Fruit fly (Drosophila melanogaster): ENCODE measurements around the gene Rop.

Gene Rop

DNA sequence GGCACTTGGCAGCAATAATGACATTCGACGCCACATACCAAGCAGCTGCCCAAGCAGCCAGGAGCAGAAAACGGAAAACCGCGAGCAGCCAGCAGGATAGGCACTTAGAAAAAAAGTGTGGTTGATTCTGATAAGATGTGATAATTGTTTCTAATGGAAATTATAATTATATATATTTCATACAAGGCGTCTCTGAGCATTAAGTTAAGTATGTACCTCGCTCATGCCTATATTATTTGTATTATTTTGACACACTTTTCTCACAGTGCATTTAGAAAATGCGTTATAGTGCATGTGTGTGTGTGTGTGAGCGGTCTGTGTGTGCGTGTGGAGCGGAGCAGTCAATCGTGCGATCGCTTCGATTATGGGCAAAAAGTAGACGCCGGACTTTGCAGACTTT lies 19.6 kb upstream of the Rop start (continued):
- no peak for TF ChIP-seq NC2α (GFP tag; optimal IDR thresholded peaks at IDR 0.05)
- no peak for TF ChIP-seq z (GFP tag; IDR thresholded peaks at IDR 0.05)
- TF ChIP-seq CG10543 (GFP tag; optimal IDR thresholded peaks at IDR 0.05): no peak
- TF ChIP-seq fd96Cb (tag; optimal IDR thresholded peaks at IDR 0.05): peak; percentile 19
- TF ChIP-seq Xrp1 (GFP tag; IDR thresholded peaks at IDR 0.05): peak; percentile 76
- no peak for TF ChIP-seq al (GFP tag; IDR thresholded peaks at IDR 0.05)
- no peak for TF ChIP-seq Hand (GFP tag; optimal IDR thresholded peaks at IDR 0.05)
- TF ChIP-seq tll (GFP tag; optimal IDR thresholded peaks at IDR 0.05): no peak
- no peak for TF ChIP-seq Hr78 (GFP tag; optimal IDR thresholded peaks at IDR 0.05)
- no peak for TF ChIP-seq MESR4 (GFP tag; optimal IDR thresholded peaks at IDR 0.05)
- no peak for TF ChIP-seq Hr51 (GFP tag; optimal IDR thresholded peaks at IDR 0.05)
- TF ChIP-seq CG9932 (GFP tag; IDR thresholded peaks at IDR 0.05): no peak
- TF ChIP-seq CG6175 (GFP tag; IDR thresholded peaks at IDR 0.05): no peak
- TF ChIP-seq ind (GFP tag; optimal IDR thresholded peaks at IDR 0.05): no peak
- TF ChIP-seq Stat92E (GFP tag; optimal IDR thresholded peaks at IDR 0.05): no peak
- TF ChIP-seq CG12155 (GFP tag; optimal IDR thresholded peaks at IDR 0.05): no peak
- no peak for TF ChIP-seq pita (GFP tag; optimal IDR thresholded peaks at IDR 0.05)
- TF ChIP-seq CG7372 (GFP tag; IDR thresholded peaks at IDR 0.05): no peak
- no peak for TF ChIP-seq HLH54F (GFP tag; optimal IDR thresholded peaks at IDR 0.05)
- TF ChIP-seq CG2116 (GFP tag; optimal IDR thresholded peaks at IDR 0.05): no peak
- TF ChIP-seq fd3F (GFP tag; optimal IDR thresholded peaks at IDR 0.05): no peak
- no peak for TF ChIP-seq CG1832 (GFP tag; optimal IDR thresholded peaks at IDR 0.05)
- no peak for TF ChIP-seq Meics (GFP tag; optimal IDR thresholded peaks at IDR 0.05)
- TF ChIP-seq ewg (GFP tag; optimal IDR thresholded peaks at IDR 0.05): no peak
- no peak for TF ChIP-seq CG18619 (GFP tag; optimal IDR thresholded peaks at IDR 0.05)
- TF ChIP-seq lab (GFP tag; optimal IDR thresholded peaks at IDR 0.05): no peak
- no peak for TF ChIP-seq ERR (GFP tag; optimal IDR thresholded peaks at IDR 0.05)
- peak; percentile 42 for TF ChIP-seq Elba2 (GFP tag; optimal IDR thresholded peaks at IDR 0.05)
- TF ChIP-seq NFAT (GFP tag; IDR thresholded peaks at IDR 0.05): no peak
- TF ChIP-seq phol (tag; optimal IDR thresholded peaks at IDR 0.05): peak; percentile 44
- peak; percentile 38 for TF ChIP-seq nmo (GFP tag; optimal IDR thresholded peaks at IDR 0.05)
- no peak for TF ChIP-seq luna (GFP tag; optimal IDR thresholded peaks at IDR 0.05)
- TF ChIP-seq CG7839 (tag; optimal IDR thresholded peaks at IDR 0.05): no peak
- TF ChIP-seq PHDP (tag; optimal IDR thresholded peaks at IDR 0.05): no peak
- no peak for TF ChIP-seq CG12236 (GFP tag; optimal IDR thresholded peaks at IDR 0.05)
- TF ChIP-seq CG5245 (GFP tag; optimal IDR thresholded peaks at IDR 0.05): no peak
- TF ChIP-seq caup (GFP tag; optimal IDR thresholded peaks at IDR 0.05; ENCODE audit: severe bottlenecking): no peak
- TF ChIP-seq HmgD (GFP tag; optimal IDR thresholded peaks at IDR 0.05): no peak
- TF ChIP-seq B-H1 (GFP tag; IDR thresholded peaks at IDR 0.05): no peak
- TF ChIP-seq dm (GFP tag; optimal IDR thresholded peaks at IDR 0.05): no peak
- no peak for TF ChIP-seq fd64A (GFP tag; optimal IDR thresholded peaks at IDR 0.05)
- no peak for TF ChIP-seq CG18476 (GFP tag; optimal IDR thresholded peaks at IDR 0.05)
- no peak for TF ChIP-seq CG9609 (GFP tag; optimal IDR thresholded peaks at IDR 0.05)
- TF ChIP-seq TFAM (GFP tag; optimal IDR thresholded peaks at IDR 0.05): no peak
- no peak for TF ChIP-seq Deaf1 (tag; optimal IDR thresholded peaks at IDR 0.05)
- TF ChIP-seq CG43689 (GFP tag; IDR thresholded peaks at IDR 0.05): no peak
- peak; percentile 3 for TF ChIP-seq Ssrp (tag; optimal IDR thresholded peaks at IDR 0.05)
- TF ChIP-seq ken (GFP tag; IDR thresholded peaks at IDR 0.05): no peak
- TF ChIP-seq CG13775 (GFP tag; optimal IDR thresholded peaks at IDR 0.05): peak; percentile 21
- no peak for TF ChIP-seq Aef1 (GFP tag; IDR thresholded peaks at IDR 0.05)
- TF ChIP-seq unpg (GFP tag; optimal IDR thresholded peaks at IDR 0.05): no peak
